Fruit fly (Drosophila melanogaster): Measurements from ENCODE around the gene mtsh.

The mtsh gene

dm6 chr2L:8299194-8299811 lies 20.4 kb downstream of the mtsh start (continued):
- TF ChIP-seq CG10669 (GFP tag; optimal IDR thresholded peaks at IDR 0.05) (peak; percentile 87), CG3032 (tag; optimal IDR thresholded peaks at IDR 0.05) (peak; percentile 94), CG7368 (GFP tag; optimal IDR thresholded peaks at IDR 0.05) (peak; percentile 72), Hr38 (GFP tag; optimal IDR thresholded peaks at IDR 0.05) (no peak), CG1621 (tag; optimal IDR thresholded peaks at IDR 0.05) (peak; percentile 74), Eip93F (GFP tag; optimal IDR thresholded peaks at IDR 0.05) (peak; percentile 37), net (GFP tag; optimal IDR thresholded peaks at IDR 0.05) (peak; percentile 82), CG8119 (GFP tag; IDR thresholded peaks at IDR 0.05) (peak; percentile 72), Smox (GFP tag; optimal IDR thresholded peaks at IDR 0.05) (peak; percentile 89), Lpt (GFP tag; optimal IDR thresholded peaks at IDR 0.05) (peak; percentile 49), Blimp-1 (GFP tag; optimal IDR thresholded peaks at IDR 0.05) (peak; percentile 76), ss (GFP tag; optimal IDR thresholded peaks at IDR 0.05) (peak; percentile 93 to 95), CG34406 (GFP tag; optimal IDR thresholded peaks at IDR 0.05) (peak; percentile 84), lz (GFP tag; optimal IDR thresholded peaks at IDR 0.05) (peak; percentile 93), Gug (GFP tag; IDR thresholded peaks at IDR 0.05) (peak; percentile 54; the same call in 1 of the 2 replicates), CG6276 (GFP tag; optimal IDR thresholded peaks at IDR 0.05) (no peak), vri (GFP tag; optimal IDR thresholded peaks at IDR 0.05) (peak; percentile 79), Ets96B (tag; optimal IDR thresholded peaks at IDR 0.05) (peak; percentile 82), CG15336 (GFP tag; IDR thresholded peaks at IDR 0.05) (peak; percentile 58), cyc (GFP tag; optimal IDR thresholded peaks at IDR 0.05) (peak; percentile 91), CG6808 (GFP tag; optimal IDR thresholded peaks at IDR 0.05) (peak; percentile 95), CG16779 (tag; optimal IDR thresholded peaks at IDR 0.05) (no peak), CG6792 (GFP tag; optimal IDR thresholded peaks at IDR 0.05) (peak; percentile 82), Sox14 (GFP tag; optimal IDR thresholded peaks at IDR 0.05) (peak; percentile 94), CG6163 (GFP tag; IDR thresholded peaks at IDR 0.05) (peak; percentile 56; the same call in 1 of the 3 replicates), Eip78C (GFP tag) (peak; percentile 97), esn (GFP tag; optimal IDR thresholded peaks at IDR 0.05) (peak; percentile 95), eg (GFP tag; IDR thresholded peaks at IDR 0.05) (peak; percentile 50; the same call in 1 of the 3 replicates), CG6854 (GFP tag; optimal IDR thresholded peaks at IDR 0.05) (peak; percentile 97), achi (GFP tag; optimal IDR thresholded peaks at IDR 0.05) (peak; percentile 87), fd59A (GFP tag; optimal IDR thresholded peaks at IDR 0.05) (peak; percentile 91), fd85E (GFP tag; optimal IDR thresholded peaks at IDR 0.05) (peak; percentile 3), CG32006 (GFP tag; optimal IDR thresholded peaks at IDR 0.05) (no peak)

- TF ChIP-seq CG31627 (GFP tag; optimal IDR thresholded peaks at IDR 0.05) (no peak), cyc (GFP tag; optimal IDR thresholded peaks at IDR 0.05) (no peak), Smox (GFP tag; optimal IDR thresholded peaks at IDR 0.05) (no peak), CG15336 (GFP tag; IDR thresholded peaks at IDR 0.05) (no peak), CG9139 (GFP tag; optimal IDR thresholded peaks at IDR 0.05) (no peak), CG6854 (GFP tag; optimal IDR thresholded peaks at IDR 0.05) (no peak), acj6 (GFP tag; optimal IDR thresholded peaks at IDR 0.05) (no peak), eg (GFP tag; IDR thresholded peaks at IDR 0.05) (no peak), salr (GFP tag; optimal IDR thresholded peaks at IDR 0.05) (no peak), achi (GFP tag; optimal IDR thresholded peaks at IDR 0.05) (no peak), Sox15 (GFP tag; optimal IDR thresholded peaks at IDR 0.05) (no peak), Blimp-1 (GFP tag; optimal IDR thresholded peaks at IDR 0.05) (no peak), Hr4 (GFP tag; optimal IDR thresholded peaks at IDR 0.05) (no peak), CG34406 (GFP tag; optimal IDR thresholded peaks at IDR 0.05) (no peak)
These were observed 22.6 kb downstream of the mtsh start for dm6 chr2L:8297070-8297469.
